Fruit fly (Drosophila melanogaster) whole organism, pupa: Measurements from ENCODE around the gene CG17108.

Source experiments
- CG17806 ChIP-seq: fragments of 200-800 bp; sonication (Bioruptor generic); optimal IDR thresholded peaks from 2 replicates; lab custom pipeline; 2018; ENCODE audit warnings: missing biosample characterization, mild to moderate bottlenecking, missing genetic modification characterization, moderate library complexity
- CG8159 ChIP-seq: fragments of 200-800 bp; sonication (Bioruptor generic); optimal IDR thresholded peaks from 3 replicates; lab custom pipeline; 2018; ENCODE audit warnings: missing biosample characterization, mild to moderate bottlenecking, missing genetic modification characterization, moderate library complexity
- EcR ChIP-seq: fragments of 200-800 bp; sonication (Bioruptor generic); optimal IDR thresholded peaks from 3 replicates; lab custom pipeline; 2019; ENCODE audit warnings: missing biosample characterization, missing genetic modification characterization, mild to moderate bottlenecking, moderate library complexity, missing genetic modification reagents
- fd96Ca ChIP-seq: fragments of 200-800 bp; sonication (Bioruptor generic); IDR thresholded peaks from 3 replicates; pipeline ENCODE4 v1.3.6; 2022; ENCODE audit warnings: missing biosample characterization, missing genetic modification characterization
- gl ChIP-seq: fragments of 200-800 bp; sonication (Bioruptor generic); optimal IDR thresholded peaks from 2 replicates; lab custom pipeline; 2018; ENCODE audit warnings: missing biosample characterization, mild to moderate bottlenecking, missing genetic modification characterization
- rn ChIP-seq: fragments of 200-800 bp; sonication (Bioruptor generic); IDR thresholded peaks from 2 replicates; pipeline ENCODE4 v1.3.6; 2022; ENCODE audit warnings: missing biosample characterization, missing genetic modification characterization

DNA sequence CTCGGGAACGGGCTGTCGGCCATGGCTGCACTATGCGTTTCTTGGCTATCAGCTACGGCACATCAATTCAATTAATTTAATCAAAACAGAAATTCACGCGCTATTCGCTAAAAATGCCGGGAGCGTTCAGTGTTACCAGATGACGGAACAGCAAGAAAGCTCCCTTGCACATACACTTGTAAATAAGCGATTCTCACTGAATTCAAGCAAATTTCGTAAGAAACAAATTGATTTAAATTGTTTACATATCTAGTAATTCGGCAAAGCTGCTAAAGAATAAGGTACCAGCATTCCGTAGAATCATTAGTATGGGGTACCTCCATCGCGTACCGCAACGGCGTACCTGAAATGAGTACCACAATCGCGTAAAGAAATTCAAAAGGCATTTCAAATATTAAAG lies 42.0 kb upstream of the CG17108 start, which contains the start of gene Nup107:
- no peak for TF ChIP-seq fd96Ca (GFP tag; lab: Robert Waterston, UW)
- TF ChIP-seq CG17806 (tag; lab: Kevin White, UChicago), result no peak
- no peak for TF ChIP-seq gl (tag; lab: Kevin White, UChicago)
- TF ChIP-seq rn (GFP tag; lab: Robert Waterston, UW), result no peak
- TF ChIP-seq CG8159 (tag; lab: Kevin White, UChicago), result no peak
- TF ChIP-seq EcR, result no peak
